Fruit fly (Drosophila melanogaster): Measurements from ENCODE around the gene CG12679.

dm6 chrX:20419313-20419712 lies 43.0 kb upstream of the CG12679 start, which contains the start of gene Obp19d:
- TF ChIP-seq stc (GFP tag; IDR thresholded peaks at IDR 0.05) (no peak), CG17359 (tag; optimal IDR thresholded peaks at IDR 0.05) (no peak), dati (GFP tag; IDR thresholded peaks at IDR 0.05) (no peak)
